Worm (Caenorhabditis elegans) whole organism, L3 larva: ENCODE data around the gene F38A5.8.

Source experiments
- ceh-16 ChIP-seq: sonication (generic microtip); optimal IDR thresholded peaks from 2 replicates; lab custom pipeline; 2017; ENCODE audit warnings: missing biosample characterization, missing genetic modification characterization
- ceh-82 ChIP-seq: fragments of 150-350 bp; optimal IDR thresholded peaks from 2 replicates; lab custom pipeline; 2014; ENCODE audit warnings: missing biosample characterization, missing genetic modification characterization
- lin-39 ChIP-seq: fragments of 150-350 bp; optimal IDR thresholded peaks from 2 replicates; lab custom pipeline; 2018; ENCODE audit warnings: missing biosample characterization, missing genetic modification reagents, missing genetic modification characterization
- nhr-11 ChIP-seq: fragments of 150-350 bp; optimal IDR thresholded peaks from 2 replicates; lab custom pipeline; 2014; ENCODE audit warnings: missing biosample characterization, missing genetic modification characterization
- ztf-4 ChIP-seq: fragments of 150-350 bp; optimal IDR thresholded peaks from 2 replicates; lab custom pipeline; 2014; ENCODE audit warnings: missing biosample characterization, missing genetic modification characterization

DNA sequence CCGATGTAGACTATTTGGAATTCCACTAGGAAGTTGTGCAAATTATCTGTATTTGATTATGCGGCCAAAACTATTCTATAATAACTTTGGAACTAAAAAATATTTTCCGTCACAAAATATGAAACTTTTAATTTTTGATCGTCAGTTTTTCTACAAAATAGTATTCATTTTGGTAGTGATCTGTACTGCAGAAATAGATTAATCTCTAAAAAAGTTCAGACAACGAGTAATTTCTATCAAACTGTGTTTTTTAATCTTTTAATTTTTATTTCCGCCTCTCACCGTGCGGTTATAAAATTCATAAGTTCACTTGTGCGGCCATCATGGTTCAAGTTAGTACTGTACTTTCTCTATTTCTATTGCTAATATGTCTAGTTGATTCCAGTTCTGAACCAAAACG lies 38.7 kb downstream of the F38A5.8 start, which contains the start of gene C01B10.7:
- TF ChIP-seq ztf-4 (tag; lab: Kevin White, UChicago) (no peak), ceh-82 (tag; lab: Kevin White, UChicago) (no peak), lin-39 (tag; lab: Kevin White, UChicago) (no peak), nhr-11 (tag; lab: Kevin White, UChicago) (no peak), ceh-16 (tag; lab: Kevin White, UChicago) (no peak)
